Worm (Caenorhabditis elegans) whole organism, young adult: Measurements from ENCODE around the gene col-76.

Source experiments
- B0035.1 ChIP-seq: sonication (generic microtip); optimal IDR thresholded peaks from 2 replicates; lab custom pipeline; 2016; ENCODE audit warnings: missing genetic modification characterization, mild to moderate bottlenecking, missing compliant biosample characterization, missing genotype, missing genetic modification reagents
- C06A6.2 ChIP-seq: fragments of 200-800 bp; sonication (Bioruptor generic); conservative IDR thresholded peaks from 2 replicates; pipeline ENCODE4 v1.3.6; 2022; ENCODE audit warnings: missing genetic modification characterization, missing compliant biosample characterization
- C17E4.6 ChIP-seq: fragments of 200-800 bp; sonication (Bioruptor generic); IDR thresholded peaks from 2 replicates; pipeline ENCODE4 v1.3.6; 2022; ENCODE audit warnings: missing genetic modification reagents, missing genetic modification characterization, missing compliant biosample characterization
- F37B4.10 ChIP-seq: fragments of 200-800 bp; sonication (Bioruptor generic); IDR thresholded peaks from 2 replicates; pipeline ENCODE4 v1.3.6; 2022; ENCODE audit warnings: missing genetic modification characterization, missing compliant biosample characterization
- F39B2.1 ChIP-seq: fragments of 200-800 bp; sonication (Bioruptor generic); IDR thresholded peaks from 2 replicates; pipeline ENCODE4 v1.3.6; 2022; ENCODE audit warnings: missing genetic modification reagents, missing genetic modification characterization, missing compliant biosample characterization
- F49E8.2 ChIP-seq: sonication (generic microtip); optimal IDR thresholded peaks from 3 replicates; lab custom pipeline; 2017; ENCODE audit warnings: missing genetic modification characterization, mild to moderate bottlenecking, missing compliant biosample characterization, antibody characterized with exemption, moderate library complexity; ENCODE audit not compliant: insufficient read depth
- F55B11.4 ChIP-seq: sonication (generic microtip); optimal IDR thresholded peaks from 2 replicates; lab custom pipeline; 2016; ENCODE audit warnings: missing compliant biosample characterization, missing genetic modification characterization, borderline replicate concordance; ENCODE audit not compliant: insufficient read depth
- K11D2.4 ChIP-seq: fragments of 200-800 bp; sonication (Bioruptor generic); IDR thresholded peaks from 2 replicates; pipeline ENCODE4 v1.3.6; 2022; ENCODE audit warnings: missing genetic modification reagents, missing genetic modification characterization, missing compliant biosample characterization
- Y53G8AR.9 ChIP-seq: fragments of 200-800 bp; sonication (Bioruptor generic); conservative IDR thresholded peaks from 2 replicates; pipeline ENCODE4 v1.3.6; 2022; ENCODE audit warnings: missing genetic modification reagents, missing genetic modification characterization, missing compliant biosample characterization
- ZK185.1 ChIP-seq: sonication (generic microtip); optimal IDR thresholded peaks from 2 replicates; lab custom pipeline; 2016; ENCODE audit warnings: mild to moderate bottlenecking, missing genetic modification characterization, missing compliant biosample characterization; ENCODE audit not compliant: poor library complexity, severe bottlenecking
- atf-7 ChIP-seq: sonication (generic microtip); optimal IDR thresholded peaks from 2 replicates; lab custom pipeline; 2017; ENCODE audit warnings: mild to moderate bottlenecking, missing genetic modification characterization, missing compliant biosample characterization
- athp-1 ChIP-seq: sonication (generic microtip); optimal IDR thresholded peaks from 2 replicates; lab custom pipeline; 2017; ENCODE audit warnings: mild to moderate bottlenecking, missing genetic modification characterization, missing compliant biosample characterization
- attf-5 ChIP-seq: fragments of 200-800 bp; sonication (Bioruptor generic); optimal IDR thresholded peaks from 2 replicates; lab custom pipeline; 2018; ENCODE audit warnings: mild to moderate bottlenecking, missing genetic modification characterization, missing compliant biosample characterization
- bed-2 ChIP-seq: fragments of 200-800 bp; sonication (Bioruptor generic); IDR thresholded peaks from 2 replicates; pipeline ENCODE4 v1.3.6; 2022; ENCODE audit warnings: missing genetic modification reagents, missing genetic modification characterization, missing compliant biosample characterization
- ccch-3 ChIP-seq: fragments of 200-800 bp; sonication (Bioruptor generic); optimal IDR thresholded peaks from 2 replicates; lab custom pipeline; 2018; ENCODE audit warnings: mild to moderate bottlenecking, missing genetic modification characterization, missing compliant biosample characterization
- cebp-1 ChIP-seq, 2 experiments: fragments of 200-800 bp in 1 of 2; sonication (Bioruptor generic) in 1 of 2; sonication (generic microtip) in 1 of 2; IDR thresholded peaks in 1 of 2; optimal IDR thresholded peaks in 1 of 2; 2 replicates each; pipeline versions ENCODE4 v1.3.6 to Lab custom; 2017 to 2022; ENCODE audit warnings: missing compliant biosample characterization in 2 of 2, missing genetic modification characterization in 2 of 2, mild to moderate bottlenecking in 1 of 2, missing genetic modification reagents in 1 of 2, moderate library complexity in 1 of 2
- cebp-2 ChIP-seq: fragments of 200-800 bp; sonication (Bioruptor generic); IDR thresholded peaks from 2 replicates; pipeline ENCODE4 v1.3.6; 2022; ENCODE audit warnings: missing genetic modification characterization, missing compliant biosample characterization
- ceh-100 ChIP-seq: fragments of 200-800 bp; sonication (Bioruptor generic); IDR thresholded peaks from 2 replicates; pipeline ENCODE4 v1.3.6; 2022; ENCODE audit warnings: missing genetic modification reagents, missing genetic modification characterization, missing compliant biosample characterization
- ceh-27 ChIP-seq: fragments of 200-800 bp; sonication (Bioruptor generic); optimal IDR thresholded peaks from 2 replicates; lab custom pipeline; 2018; ENCODE audit warnings: mild to moderate bottlenecking, missing genetic modification characterization, moderate library complexity, missing compliant biosample characterization
- ceh-40 ChIP-seq: fragments of 200-800 bp; sonication (Bioruptor generic); IDR thresholded peaks from 2 replicates; pipeline ENCODE4 v1.3.6; 2022; ENCODE audit warnings: missing genetic modification characterization, missing compliant biosample characterization
- ceh-58 ChIP-seq: fragments of 200-800 bp; sonication (Bioruptor generic); IDR thresholded peaks from 2 replicates; pipeline ENCODE4 v1.3.6; 2022; ENCODE audit warnings: missing genetic modification characterization, missing compliant biosample characterization
- ceh-79 ChIP-seq: sonication (generic microtip); optimal IDR thresholded peaks from 2 replicates; lab custom pipeline; 2017; ENCODE audit warnings: mild to moderate bottlenecking, missing genetic modification characterization, missing compliant biosample characterization
- ceh-91 ChIP-seq: fragments of 200-800 bp; sonication (Bioruptor generic); IDR thresholded peaks from 2 replicates; pipeline ENCODE4 v1.3.6; 2022; ENCODE audit warnings: missing genetic modification reagents, missing genetic modification characterization, missing compliant biosample characterization
- die-1 ChIP-seq: sonication (generic microtip); optimal IDR thresholded peaks from 2 replicates; lab custom pipeline; 2016; ENCODE audit warnings: missing genotype, mild to moderate bottlenecking, missing genetic modification characterization, missing compliant biosample characterization
- dox-1 ChIP-seq: fragments of 200-800 bp; sonication (Bioruptor generic); IDR thresholded peaks from 2 replicates; pipeline ENCODE4 v1.3.6; 2022; ENCODE audit warnings: missing genetic modification reagents, missing genetic modification characterization, missing compliant biosample characterization
- dpl-1 ChIP-seq: fragments of 150-350 bp; optimal IDR thresholded peaks from 2 replicates; lab custom pipeline; 2014; ENCODE audit warnings: missing biosample characterization, missing genetic modification reagents, missing genetic modification characterization
- efl-1 ChIP-seq: fragments of 150-350 bp; optimal IDR thresholded peaks from 2 replicates; lab custom pipeline; 2014; ENCODE audit warnings: missing biosample characterization, missing genetic modification reagents, missing genetic modification characterization
- ets-4 ChIP-seq: fragments of 200-800 bp; sonication (Bioruptor generic); optimal IDR thresholded peaks from 2 replicates; lab custom pipeline; 2018; ENCODE audit warnings: mild to moderate bottlenecking, missing genetic modification characterization, missing compliant biosample characterization
- hlh-26 ChIP-seq: fragments of 200-800 bp; sonication (Bioruptor generic); conservative IDR thresholded peaks from 2 replicates; pipeline ENCODE4 v1.3.6; 2022; ENCODE audit warnings: missing genetic modification reagents, missing genetic modification characterization, missing compliant biosample characterization
- hsf-1 ChIP-seq: fragments of 200-800 bp; sonication (Bioruptor generic); IDR thresholded peaks from 2 replicates; pipeline ENCODE4 v1.3.6; 2022; ENCODE audit warnings: missing genetic modification reagents, missing genetic modification characterization, missing compliant biosample characterization
- let-526 ChIP-seq: fragments of 200-800 bp; sonication (Bioruptor generic); IDR thresholded peaks from 2 replicates; pipeline ENCODE4 v1.3.6; 2022; ENCODE audit warnings: missing genetic modification reagents, missing genetic modification characterization, missing compliant biosample characterization
- lir-1 ChIP-seq: fragments of 200-800 bp; sonication (Bioruptor generic); conservative IDR thresholded peaks from 2 replicates; pipeline ENCODE4 v1.3.6; 2022; ENCODE audit warnings: missing genetic modification reagents, missing genetic modification characterization, missing compliant biosample characterization
- lsy-27 ChIP-seq: sonication (generic microtip); optimal IDR thresholded peaks from 2 replicates; lab custom pipeline; 2017; ENCODE audit warnings: missing genetic modification characterization, mild to moderate bottlenecking, missing compliant biosample characterization, antibody characterized with exemption, missing genotype, borderline replicate concordance; ENCODE audit not compliant: insufficient read depth
- madf-10 ChIP-seq: sonication (generic microtip); optimal IDR thresholded peaks from 2 replicates; lab custom pipeline; 2016; ENCODE audit warnings: mild to moderate bottlenecking, missing genetic modification characterization, missing compliant biosample characterization
- mcd-1 ChIP-seq: fragments of 200-800 bp; sonication (Bioruptor generic); IDR thresholded peaks from 2 replicates; pipeline ENCODE4 v1.3.6; 2022; ENCODE audit warnings: missing genetic modification reagents, missing genetic modification characterization, missing compliant biosample characterization
- mel-28 ChIP-seq: sonication (generic microtip); optimal IDR thresholded peaks from 2 replicates; lab custom pipeline; 2016; ENCODE audit warnings: borderline replicate concordance, mild to moderate bottlenecking, missing genetic modification characterization, missing compliant biosample characterization
- mes-4 ChIP-seq: sonication (generic microtip); optimal IDR thresholded peaks from 2 replicates; lab custom pipeline; 2016; ENCODE audit warnings: missing genotype, missing genetic modification characterization, missing compliant biosample characterization
- pbrm-1 ChIP-seq: fragments of 200-800 bp; sonication (Bioruptor generic); IDR thresholded peaks from 2 replicates; pipeline ENCODE4 v1.3.6; 2022; ENCODE audit warnings: missing genetic modification reagents, missing genetic modification characterization, missing compliant biosample characterization
- pha-4 ChIP-seq: fragments of 150-350 bp; sonication (generic microtip); optimal IDR thresholded peaks from 2 replicates; lab custom pipeline; 2014; ENCODE audit warnings: missing biosample characterization, missing genetic modification reagents, missing genetic modification characterization
- rcor-1 ChIP-seq: fragments of 200-800 bp; sonication (Bioruptor generic); IDR thresholded peaks from 2 replicates; pipeline ENCODE4 v1.3.6; 2022; ENCODE audit warnings: missing genetic modification reagents, missing genetic modification characterization, missing compliant biosample characterization
- sdz-38 ChIP-seq: sonication (generic microtip); optimal IDR thresholded peaks from 2 replicates; lab custom pipeline; 2016; ENCODE audit warnings: missing genotype, missing genetic modification characterization, missing compliant biosample characterization
- snpc-1.1 ChIP-seq: sonication (generic microtip); optimal IDR thresholded peaks from 2 replicates; lab custom pipeline; 2017; ENCODE audit warnings: missing genetic modification characterization, mild to moderate bottlenecking, missing compliant biosample characterization, antibody characterized with exemption, moderate library complexity, missing genotype, missing genetic modification reagents; ENCODE audit not compliant: insufficient read depth
- tbx-9 ChIP-seq: sonication (generic microtip); optimal IDR thresholded peaks from 2 replicates; lab custom pipeline; 2016; ENCODE audit warnings: borderline replicate concordance, missing genetic modification characterization, inconsistent platforms, missing compliant biosample characterization
- unc-62 ChIP-seq: fragments of 150-350 bp; optimal IDR thresholded peaks from 2 replicates; lab custom pipeline; 2014; ENCODE audit warnings: missing biosample characterization, missing genetic modification reagents, missing genetic modification characterization
- ztf-25 ChIP-seq: fragments of 200-800 bp; sonication (Bioruptor generic); IDR thresholded peaks from 2 replicates; pipeline ENCODE4 v1.3.6; 2022; ENCODE audit warnings: missing genetic modification reagents, missing genetic modification characterization, missing compliant biosample characterization
- ztf-26 ChIP-seq: sonication (generic microtip); optimal IDR thresholded peaks from 2 replicates; lab custom pipeline; 2017; ENCODE audit warnings: missing genetic modification characterization, missing compliant biosample characterization
- ztf-28 ChIP-seq: fragments of 200-800 bp; sonication (Bioruptor generic); IDR thresholded peaks from 2 replicates; pipeline ENCODE4 v1.3.6; 2022; ENCODE audit warnings: missing genetic modification reagents, missing genetic modification characterization, missing compliant biosample characterization

The col-76 gene

DNA sequence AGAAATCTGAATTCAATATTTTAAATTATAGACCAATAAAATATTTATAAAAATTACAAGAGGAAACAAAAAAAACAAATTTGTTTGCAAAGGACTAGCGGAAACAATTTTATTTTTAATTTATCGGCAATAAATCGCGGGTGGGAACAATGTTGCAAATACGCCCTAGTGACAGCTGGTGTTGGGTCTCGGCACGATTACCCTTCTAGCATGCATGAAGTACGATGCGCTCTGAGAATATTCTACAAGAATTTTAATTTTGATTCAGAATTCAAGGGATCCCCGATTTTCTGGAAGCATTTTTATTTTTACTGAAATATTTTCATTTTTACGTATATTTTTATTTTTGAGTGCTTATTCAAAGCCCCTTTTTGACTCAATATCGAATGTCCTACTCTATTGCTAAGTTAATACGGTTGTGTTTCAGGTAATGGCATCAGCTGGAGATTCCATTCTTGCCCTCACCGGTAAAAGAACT, 19.1 kb upstream of the col-76 start, which contains the start of the genes mig-5 and cct-1 (continued):
- TF ChIP-seq cebp-1 (GFP tag; IDR thresholded peaks at IDR 0.05; lab: Robert Waterston, UW) (peak; percentile 52; the same call in 1 of the 2 replicates), cebp-1 (tag; optimal IDR thresholded peaks at IDR 0.05; lab: Kevin White, UChicago) (no peak), ceh-40 (GFP tag; lab: Robert Waterston, UW) (no peak), F55B11.4 (tag; lab: Kevin White, UChicago) (no peak), madf-10 (tag; lab: Kevin White, UChicago) (peak; percentile 86), tbx-9 (no peak), ztf-26 (tag; lab: Kevin White, UChicago) (peak; percentile 74), mcd-1 (GFP tag; lab: Robert Waterston, UW) (peak; percentile 99), ets-4 (GFP tag; lab: Kevin White, UChicago) (no peak), mel-28 (no peak), F39B2.1 (GFP tag; lab: Robert Waterston, UW) (no peak), sdz-38 (tag; lab: Kevin White, UChicago) (no peak), unc-62 (no peak), ceh-100 (GFP tag; lab: Robert Waterston, UW) (peak; percentile 82), ztf-25 (GFP tag; lab: Robert Waterston, UW) (no peak), rcor-1 (GFP tag; lab: Robert Waterston, UW) (peak; percentile 91), athp-1 (peak; percentile 81), ceh-79 (tag; lab: Kevin White, UChicago) (no peak), attf-5 (GFP tag; lab: Kevin White, UChicago) (peak; percentile 96), B0035.1 (tag; lab: Kevin White, UChicago) (peak; percentile 46), pha-4 (tag; lab: Kevin White, UChicago) (peak; percentile 86), ztf-28 (GFP tag; lab: Robert Waterston, UW) (0 out of 2 replicates have a peak, but pooled peaks have one; percentile 18), pbrm-1 (GFP tag; lab: Robert Waterston, UW) (peak; percentile 94), bed-2 (no peak), let-526 (peak; percentile 64; the same call in 1 of the 2 replicates), F37B4.10 (GFP tag; lab: Robert Waterston, UW) (no peak), F49E8.2 (tag; lab: Kevin White, UChicago) (peak; percentile 70), cebp-2 (GFP tag; lab: Robert Waterston, UW) (no peak), mes-4 (tag; lab: Kevin White, UChicago) (no peak), ZK185.1 (peak; percentile 96), hsf-1 (GFP tag; lab: Robert Waterston, UW) (peak; percentile 90), lir-1 (GFP tag; lab: Robert Waterston, UW) (peak; percentile 74), C17E4.6 (GFP tag; lab: Robert Waterston, UW) (peak; percentile 81), Y53G8AR.9 (peak; percentile 77; the same call in 1 of the 2 replicates), dox-1 (GFP tag; lab: Robert Waterston, UW) (peak; percentile 95), die-1 (peak; percentile 30), lsy-27 (tag; lab: Kevin White, UChicago) (no peak), atf-7 (tag; lab: Kevin White, UChicago) (peak; percentile 73), ceh-58 (GFP tag; lab: Robert Waterston, UW) (no peak), hlh-26 (no peak), ceh-27 (GFP tag; lab: Kevin White, UChicago) (peak; percentile 84), snpc-1.1 (tag; lab: Kevin White, UChicago) (peak; percentile 0), dpl-1 (peak; percentile 53), K11D2.4 (GFP tag; lab: Robert Waterston, UW) (peak; percentile 94), ceh-91 (GFP tag; lab: Robert Waterston, UW) (peak; percentile 87), efl-1 (GFP tag; lab: Kevin White, UChicago) (peak; percentile 81), ccch-3 (GFP tag; lab: Kevin White, UChicago) (no peak), C06A6.2 (GFP tag; lab: Robert Waterston, UW) (peak; percentile 86)
